Fruit fly (Drosophila melanogaster): Measurements from ENCODE around the gene amx.

Gene amx

dm6 chrX:9255964-9256520 lies 8.9 kb upstream of the amx start, which contains the start of gene ric8a (continued):
- TF ChIP-seq CG43689 (GFP tag; IDR thresholded peaks at IDR 0.05): no peak
- no peak for TF ChIP-seq Hmx (GFP tag; optimal IDR thresholded peaks at IDR 0.05)
- TF ChIP-seq CG7357 (GFP tag; IDR thresholded peaks at IDR 0.05): no peak
- TF ChIP-seq lab (GFP tag; optimal IDR thresholded peaks at IDR 0.05): no peak
- peak; percentile 30 for TF ChIP-seq Dp (GFP tag; optimal IDR thresholded peaks at IDR 0.05)
- TF ChIP-seq CG17568 (GFP tag; optimal IDR thresholded peaks at IDR 0.05): no peak
- TF ChIP-seq schlank (tag; optimal IDR thresholded peaks at IDR 0.05): no peak
- peak; percentile 64; the same call in 2 of the 3 replicates for TF ChIP-seq CG14860 (GFP tag; IDR thresholded peaks at IDR 0.05; ENCODE audit: partially characterized antibody)
- no peak for TF ChIP-seq NC2β (GFP tag; optimal IDR thresholded peaks at IDR 0.05)
- TF ChIP-seq tio (GFP tag; optimal IDR thresholded peaks at IDR 0.05): no peak
- TF ChIP-seq CG6854 (GFP tag; optimal IDR thresholded peaks at IDR 0.05): no peak
- no peak; the same call in 1 of the 2 replicates for TF ChIP-seq sob (GFP tag; IDR thresholded peaks at IDR 0.05)
- TF ChIP-seq fd3F (GFP tag; optimal IDR thresholded peaks at IDR 0.05): no peak
- peak; percentile 53 for TF ChIP-seq Dref (GFP tag; IDR thresholded peaks at IDR 0.05)
- TF ChIP-seq CG18599 (GFP tag; optimal IDR thresholded peaks at IDR 0.05): no peak
- peak; percentile 83 for TF ChIP-seq sens (GFP tag)
- no peak for TF ChIP-seq bigmax (GFP tag; optimal IDR thresholded peaks at IDR 0.05)
- TF ChIP-seq CG12071 (GFP tag; optimal IDR thresholded peaks at IDR 0.05): no peak
- peak; percentile 30 for TF ChIP-seq CG12659 (GFP tag; optimal IDR thresholded peaks at IDR 0.05)
- TF ChIP-seq dimm (GFP tag; IDR thresholded peaks at IDR 0.05): no peak
- TF ChIP-seq toy (GFP tag; IDR thresholded peaks at IDR 0.05): no peak
- TF ChIP-seq hb (GFP tag; IDR thresholded peaks at IDR 0.05; ENCODE audit: partially characterized antibody): peak; percentile 66
- no peak for TF ChIP-seq Neu2 (GFP tag; optimal IDR thresholded peaks at IDR 0.05; ENCODE audit: borderline replicate concordance)
- TF ChIP-seq trh (GFP tag; optimal IDR thresholded peaks at IDR 0.05): no peak
- no peak for TF ChIP-seq CG31224 (GFP tag; IDR thresholded peaks at IDR 0.05)
- no peak for TF ChIP-seq Oaz (GFP tag; IDR thresholded peaks at IDR 0.05)
- no peak for TF ChIP-seq CG30431 (GFP tag; optimal IDR thresholded peaks at IDR 0.05)
- TF ChIP-seq CG11398 (GFP tag; optimal IDR thresholded peaks at IDR 0.05): no peak
- no peak for TF ChIP-seq Eip74EF (GFP tag; optimal IDR thresholded peaks at IDR 0.05)
- TF ChIP-seq crc (GFP tag; optimal IDR thresholded peaks at IDR 0.05): no peak
- TF ChIP-seq CG17361 (GFP tag; IDR thresholded peaks at IDR 0.05): no peak
- TF ChIP-seq Mes4 (GFP tag; optimal IDR thresholded peaks at IDR 0.05): no peak
- TF ChIP-seq grau (tag; optimal IDR thresholded peaks at IDR 0.05): peak; percentile 27
- no peak for TF ChIP-seq bab2 (GFP tag; optimal IDR thresholded peaks at IDR 0.05)
- no peak for TF ChIP-seq cad (GFP tag; optimal IDR thresholded peaks at IDR 0.05)
- no peak for TF ChIP-seq Hmr (GFP tag; optimal IDR thresholded peaks at IDR 0.05)
- no peak for TF ChIP-seq sug (tag; optimal IDR thresholded peaks at IDR 0.05)
- peak; percentile 46; the same call in 1 of the 2 replicates for TF ChIP-seq slbo (GFP tag; IDR thresholded peaks at IDR 0.05)
- no peak for TF ChIP-seq ap (GFP tag; IDR thresholded peaks at IDR 0.05)
- no peak for TF ChIP-seq CG14441 (GFP tag; IDR thresholded peaks at IDR 0.05)
- TF ChIP-seq corto (GFP tag; optimal IDR thresholded peaks at IDR 0.05): no peak
- no peak for TF ChIP-seq pita (GFP tag; optimal IDR thresholded peaks at IDR 0.05)
- TF ChIP-seq Meics (GFP tag; optimal IDR thresholded peaks at IDR 0.05): no peak
- TF ChIP-seq CG1529 (GFP tag; optimal IDR thresholded peaks at IDR 0.05): no peak
- TF ChIP-seq Med (GFP tag): peak; percentile 48
- TF ChIP-seq CG8765 (GFP tag; IDR thresholded peaks at IDR 0.05): no peak
- no peak for TF ChIP-seq CG8944 (GFP tag; optimal IDR thresholded peaks at IDR 0.05)
- TF ChIP-seq CG3847 (GFP tag; IDR thresholded peaks at IDR 0.05): peak; percentile 75
- TF ChIP-seq cg (GFP tag; optimal IDR thresholded peaks at IDR 0.05): no peak
- peak; percentile 35 for TF ChIP-seq CG8924 (tag; optimal IDR thresholded peaks at IDR 0.05)
- peak; percentile 67 for TF ChIP-seq CG14710 (tag; optimal IDR thresholded peaks at IDR 0.05)

Data from whole organism, embryonic.